Fruit fly (Drosophila melanogaster) whole organism, embryonic: ENCODE measurements around the gene CG3165.

Experiments used
- Abd-B ChIP-seq: fragments of 200-800 bp; sonication (Bioruptor generic); optimal IDR thresholded peaks from 2 replicates; lab custom pipeline; 2018; ENCODE audit warnings: missing biosample characterization, mild to moderate bottlenecking, missing genetic modification characterization, moderate library complexity
- BEAF-32 ChIP-seq: fragments of 200-800 bp; sonication (Bioruptor generic); optimal IDR thresholded peaks from 3 replicates; lab custom pipeline; 2017; ENCODE audit warnings: missing biosample characterization, missing genetic modification characterization, mild to moderate bottlenecking, moderate library complexity, missing genetic modification reagents
- BtbVII ChIP-seq: fragments of 200-800 bp; sonication (Bioruptor generic); optimal IDR thresholded peaks from 3 replicates; lab custom pipeline; 2017; ENCODE audit warnings: missing biosample characterization, mild to moderate bottlenecking, missing genetic modification characterization
- CG12155 ChIP-seq: fragments of 200-800 bp; sonication (Bioruptor generic); optimal IDR thresholded peaks from 3 replicates; lab custom pipeline; 2016; ENCODE audit warnings: missing biosample characterization, missing genetic modification characterization
- CG12299 ChIP-seq: fragments of 200-800 bp; sonication (Bioruptor generic); optimal IDR thresholded peaks from 2 replicates; lab custom pipeline; 2018; ENCODE audit warnings: missing biosample characterization, mild to moderate bottlenecking, missing genetic modification characterization
- CG12659 ChIP-seq: fragments of 200-800 bp; sonication (Bioruptor generic); optimal IDR thresholded peaks from 3 replicates; lab custom pipeline; 2017; ENCODE audit warnings: mild to moderate bottlenecking, missing biosample characterization, missing genetic modification reagents, missing genetic modification characterization
- CG14710 ChIP-seq: fragments of 200-800 bp; sonication (Bioruptor generic); optimal IDR thresholded peaks from 3 replicates; lab custom pipeline; 2019; ENCODE audit warnings: missing biosample characterization, mild to moderate bottlenecking, missing genetic modification characterization, moderate library complexity
- CG14860 ChIP-seq: fragments of 200-800 bp; sonication (Bioruptor generic); IDR thresholded peaks from 3 replicates; pipeline ENCODE4 v1.3.6; 2022; ENCODE audit warnings: missing biosample characterization, missing genetic modification characterization; ENCODE audit not compliant: partially characterized antibody
- CG15514 ChIP-seq: fragments of 200-800 bp; sonication (Bioruptor generic); optimal IDR thresholded peaks from 3 replicates; lab custom pipeline; 2017; ENCODE audit warnings: missing biosample characterization, missing genetic modification characterization, mild to moderate bottlenecking, moderate library complexity, missing genetic modification reagents
- CG17328 ChIP-seq: fragments of 200-800 bp; sonication (Bioruptor generic); IDR thresholded peaks from 2 replicates; pipeline ENCODE4 v1.3.6; 2022; ENCODE audit warnings: missing biosample characterization, missing genetic modification characterization
- CG17385 ChIP-seq: fragments of 200-800 bp; sonication (Bioruptor generic); optimal IDR thresholded peaks from 3 replicates; lab custom pipeline; 2018; ENCODE audit warnings: missing biosample characterization, mild to moderate bottlenecking, missing genetic modification characterization
- CG2875 ChIP-seq: fragments of 200-800 bp; sonication (Bioruptor generic); optimal IDR thresholded peaks from 2 replicates; lab custom pipeline; 2017; ENCODE audit warnings: missing biosample characterization, mild to moderate bottlenecking, missing genetic modification characterization, missing genetic modification reagents
- CG32772 ChIP-seq: fragments of 200-800 bp; sonication (Bioruptor generic); IDR thresholded peaks from 2 replicates; pipeline ENCODE4 v1.3.6; 2022; ENCODE audit warnings: missing biosample characterization, missing genetic modification characterization
- CG6765 ChIP-seq: fragments of 200-800 bp; sonication (Bioruptor generic); optimal IDR thresholded peaks from 3 replicates; lab custom pipeline; 2017; ENCODE audit warnings: missing biosample characterization, mild to moderate bottlenecking, missing genetic modification characterization
- CG9609 ChIP-seq: fragments of 200-800 bp; sonication (Bioruptor generic); optimal IDR thresholded peaks from 3 replicates; lab custom pipeline; 2016; ENCODE audit warnings: missing biosample characterization, missing genetic modification characterization
- D19B ChIP-seq: fragments of 200-800 bp; sonication (Bioruptor generic); optimal IDR thresholded peaks from 2 replicates; lab custom pipeline; 2017; ENCODE audit warnings: missing biosample characterization, mild to moderate bottlenecking, missing genetic modification characterization
- Dbx ChIP-seq: fragments of 200-800 bp; sonication (Bioruptor generic); IDR thresholded peaks from 3 replicates; pipeline ENCODE4 v1.3.6; 2022; ENCODE audit warnings: missing biosample characterization, missing genetic modification characterization
- H15 ChIP-seq: fragments of 200-800 bp; sonication (Bioruptor generic); IDR thresholded peaks from 3 replicates; pipeline ENCODE4 v1.3.6; 2022; ENCODE audit warnings: missing biosample characterization, missing genetic modification characterization
- MESR4 ChIP-seq: fragments of 200-800 bp; sonication (Bioruptor generic); optimal IDR thresholded peaks from 2 replicates; lab custom pipeline; 2018; ENCODE audit warnings: missing biosample characterization, mild to moderate bottlenecking, missing genetic modification characterization, moderate library complexity
- Mes4 ChIP-seq: fragments of 200-800 bp; sonication (Bioruptor generic); optimal IDR thresholded peaks from 2 replicates; lab custom pipeline; 2016; ENCODE audit warnings: missing biosample characterization, missing genetic modification characterization
- Oaz ChIP-seq: fragments of 200-800 bp; sonication (Bioruptor generic); IDR thresholded peaks from 2 replicates; pipeline ENCODE4 v1.3.6; 2022; ENCODE audit warnings: missing biosample characterization, missing genetic modification characterization
- Opbp ChIP-seq: fragments of 200-800 bp; sonication (Bioruptor generic); IDR thresholded peaks from 3 replicates; pipeline ENCODE4 v1.3.6; 2022; ENCODE audit warnings: missing biosample characterization, missing genetic modification characterization; ENCODE audit not compliant: partially characterized antibody
- Tbp ChIP-seq: fragments of >200 bp; optimal IDR thresholded peaks from 2 replicates; lab custom pipeline; 2018; ENCODE audit warnings: missing biosample characterization, missing genetic modification characterization
- Usf ChIP-seq: fragments of 200-800 bp; sonication (Bioruptor generic); optimal IDR thresholded peaks from 2 replicates; lab custom pipeline; 2017; ENCODE audit warnings: missing genotype, missing biosample characterization, missing genetic modification characterization
- aop ChIP-seq: fragments of 200-800 bp; sonication (Bioruptor generic); IDR thresholded peaks from 2 replicates; pipeline ENCODE4 v1.3.6; 2022; ENCODE audit warnings: missing biosample characterization, missing genetic modification characterization
- ato ChIP-seq: fragments of 200-800 bp; sonication (Bioruptor generic); IDR thresholded peaks from 2 replicates; pipeline ENCODE4 v1.3.6; 2022; ENCODE audit warnings: missing biosample characterization, missing genetic modification characterization; ENCODE audit not compliant: partially characterized antibody
- bowl ChIP-seq: fragments of 200-800 bp; sonication (Bioruptor generic); IDR thresholded peaks from 2 replicates; pipeline ENCODE4 v1.3.6; 2022; ENCODE audit warnings: missing biosample characterization, missing genetic modification characterization
- bsh ChIP-seq, 2 experiments: fragments of 200-800 bp; sonication (Bioruptor generic); optimal IDR thresholded peaks; 2 replicates each; lab custom pipeline; 2017 to 2018; ENCODE audit warnings: mild to moderate bottlenecking in 2 of 2, missing biosample characterization in 2 of 2, missing genetic modification characterization in 2 of 2, moderate library complexity in 1 of 2
- chinmo ChIP-seq: fragments of 200-800 bp; sonication (Bioruptor generic); IDR thresholded peaks from 4 replicates; pipeline ENCODE4 v1.3.6; 2022; ENCODE audit warnings: missing biosample characterization, missing genetic modification characterization; ENCODE audit not compliant: partially characterized antibody
- en ChIP-seq: fragments of 200-800 bp; sonication (Bioruptor generic); optimal IDR thresholded peaks from 2 replicates; lab custom pipeline; 2016; ENCODE audit warnings: missing biosample characterization, missing genetic modification characterization
- gce ChIP-seq: fragments of 200-800 bp; sonication (Bioruptor generic); IDR thresholded peaks from 3 replicates; pipeline ENCODE4 v1.3.6; 2022; ENCODE audit warnings: missing biosample characterization, missing genetic modification characterization
- gfzf ChIP-seq: fragments of 200-800 bp; sonication (Bioruptor generic); optimal IDR thresholded peaks from 2 replicates; lab custom pipeline; 2016; ENCODE audit warnings: missing biosample characterization, mild to moderate bottlenecking, missing genetic modification characterization, moderate library complexity
- gro ChIP-seq: fragments of 200-800 bp; sonication (Bioruptor generic); optimal IDR thresholded peaks from 2 replicates; lab custom pipeline; 2016; ENCODE audit warnings: missing biosample characterization, missing genetic modification characterization
- gt ChIP-seq: fragments of 200-800 bp; sonication (Bioruptor generic); IDR thresholded peaks from 2 replicates; pipeline ENCODE4 v1.3.6; 2022; ENCODE audit warnings: missing biosample characterization, missing genetic modification characterization
- inv ChIP-seq: fragments of 200-800 bp; sonication (Bioruptor generic); IDR thresholded peaks from 2 replicates; pipeline ENCODE4 v1.3.6; 2022; ENCODE audit warnings: missing biosample characterization, missing genetic modification characterization; ENCODE audit not compliant: partially characterized antibody
- ken ChIP-seq: fragments of 200-800 bp; sonication (Bioruptor generic); IDR thresholded peaks from 3 replicates; pipeline ENCODE4 v1.3.6; 2022; ENCODE audit warnings: missing biosample characterization, missing genetic modification characterization
- knrl ChIP-seq: fragments of 200-800 bp; sonication (Bioruptor generic); IDR thresholded peaks from 3 replicates; pipeline ENCODE4 v1.3.6; 2022; ENCODE audit warnings: missing biosample characterization, missing genetic modification characterization; ENCODE audit not compliant: partially characterized antibody
- lilli ChIP-seq: fragments of 200-800 bp; sonication (Bioruptor generic); optimal IDR thresholded peaks from 3 replicates; lab custom pipeline; 2016; ENCODE audit warnings: missing biosample characterization, missing genetic modification characterization
- prd ChIP-seq, 3 experiments: fragments of >200 bp in 2 of 3; fragments of 200-800 bp in 1 of 3; sonication (Bioruptor generic) in 1 of 3; optimal IDR thresholded peaks in 2 of 3; IDR thresholded peaks in 1 of 3; 2 replicates in 2 of 3; 3 replicates in 1 of 3; pipeline versions ENCODE4 v1.3.6 to Lab custom; 2017 to 2022; ENCODE audit warnings: missing biosample characterization in 1 of 3, missing genetic modification characterization in 1 of 3
- sens ChIP-seq: fragments of 200-800 bp; sonication (Bioruptor generic); peaks from one replicate; lab custom pipeline; 2016; ENCODE audit warnings: missing biosample characterization, missing genetic modification characterization
- sim ChIP-seq: fragments of 200-800 bp; sonication (Bioruptor generic); IDR thresholded peaks from 2 replicates; pipeline ENCODE4 v1.3.6; 2022; ENCODE audit warnings: missing biosample characterization, missing genetic modification characterization
- slou ChIP-seq: fragments of 200-800 bp; sonication (Bioruptor generic); optimal IDR thresholded peaks from 3 replicates; lab custom pipeline; 2016; ENCODE audit warnings: missing biosample characterization, missing genetic modification characterization
- slp2 ChIP-seq: fragments of 200-800 bp; sonication (Bioruptor generic); optimal IDR thresholded peaks from 2 replicates; lab custom pipeline; 2016; ENCODE audit warnings: missing biosample characterization, missing genetic modification characterization
- sqz ChIP-seq: fragments of 200-800 bp; sonication (Bioruptor generic); optimal IDR thresholded peaks from 3 replicates; lab custom pipeline; 2018; ENCODE audit warnings: missing biosample characterization, mild to moderate bottlenecking, missing genetic modification characterization
- stwl ChIP-seq: fragments of 200-800 bp; sonication (Bioruptor generic); optimal IDR thresholded peaks from 3 replicates; lab custom pipeline; 2018; ENCODE audit warnings: missing biosample characterization, mild to moderate bottlenecking, missing genetic modification characterization, moderate library complexity
- unc-4 ChIP-seq: fragments of 200-800 bp; sonication (Bioruptor generic); IDR thresholded peaks from 2 replicates; pipeline ENCODE4 v1.3.6; 2022; ENCODE audit warnings: missing biosample characterization, missing genetic modification characterization; ENCODE audit not compliant: partially characterized antibody
- vvl ChIP-seq: fragments of 200-800 bp; sonication (Bioruptor generic); IDR thresholded peaks from 2 replicates; pipeline ENCODE4 v1.3.6; 2022; ENCODE audit warnings: missing biosample characterization, missing genetic modification characterization
- wek ChIP-seq: fragments of 200-800 bp; sonication (Bioruptor generic); optimal IDR thresholded peaks from 3 replicates; lab custom pipeline; 2018; ENCODE audit warnings: missing biosample characterization, mild to moderate bottlenecking, missing genetic modification characterization, moderate library complexity
- yki ChIP-seq: fragments of >200 bp; optimal IDR thresholded peaks from 3 replicates; lab custom pipeline; 2018
- zen2 ChIP-seq: fragments of 200-800 bp; sonication (Bioruptor generic); IDR thresholded peaks from 3 replicates; pipeline ENCODE4 v1.3.6; 2022; ENCODE audit warnings: missing biosample characterization, missing genetic modification characterization; ENCODE audit not compliant: partially characterized antibody

CG3165 gene

DNA sequence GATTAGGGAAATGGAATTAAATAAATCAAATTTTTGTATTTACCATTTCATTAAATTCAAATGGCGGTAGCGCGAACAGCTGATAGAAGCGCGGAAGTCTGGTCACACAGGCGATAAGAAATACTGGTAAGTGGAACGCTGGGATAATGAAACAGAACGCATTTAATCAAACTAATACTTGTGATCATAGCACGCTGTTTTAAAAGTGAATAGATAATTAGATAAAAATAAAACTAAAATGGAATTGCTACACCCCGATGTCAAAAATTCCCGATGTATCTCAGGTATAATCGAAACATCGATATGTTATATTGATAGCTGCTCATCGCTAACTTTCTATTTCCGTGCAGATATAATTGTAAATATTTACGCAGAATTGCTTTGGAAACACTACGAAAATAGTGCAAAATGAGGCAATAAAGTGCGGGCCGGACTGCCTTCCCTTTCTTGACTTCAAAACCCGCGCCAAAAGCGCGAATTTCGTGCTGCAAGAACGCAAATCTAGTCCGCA is 15.8 kb downstream of the CG3165 start, which contains the start of the genes okr and CG3558 (continued):
- TF ChIP-seq CG17328: no peak
- TF ChIP-seq CG14710: peak; percentile 59
- peak; percentile 70; the same call in 1 of the 3 replicates for TF ChIP-seq zen2 (GFP tag; lab: Robert Waterston, UW)
- no peak for TF ChIP-seq bsh (GFP tag; optimal IDR thresholded peaks at IDR 0.05; lab: Kevin White, UChicago)
- TF ChIP-seq yki (lab: Kevin White, UChicago): no peak
- no peak for TF ChIP-seq D19B
- no peak for TF ChIP-seq gt (GFP tag; lab: Robert Waterston, UW)
- TF ChIP-seq Tbp (GFP tag; lab: Kevin White, UChicago): no peak
- peak; percentile 57 for TF ChIP-seq gfzf (GFP tag; lab: Kevin White, UChicago)
- TF ChIP-seq Usf (GFP tag; lab: Kevin White, UChicago): no peak
- TF ChIP-seq BEAF-32 (GFP tag; lab: Kevin White, UChicago): peak; percentile 87
- no peak for TF ChIP-seq CG32772 (GFP tag; lab: Robert Waterston, UW)
- no peak for TF ChIP-seq CG15514 (GFP tag; lab: Kevin White, UChicago)
- peak; percentile 72 for TF ChIP-seq inv (GFP tag; lab: Robert Waterston, UW)
- 0 out of 2 replicates have a peak, but pooled peaks have one; percentile 9 for TF ChIP-seq vvl (GFP tag; lab: Robert Waterston, UW)
- peak; percentile 81 for TF ChIP-seq CG14860 (GFP tag; lab: Robert Waterston, UW)
- peak; percentile 21 for TF ChIP-seq lilli (GFP tag; lab: Kevin White, UChicago)
- peak; percentile 91 for TF ChIP-seq unc-4 (GFP tag; lab: Robert Waterston, UW)
- no peak for TF ChIP-seq CG6765 (GFP tag; lab: Kevin White, UChicago)
- TF ChIP-seq Dbx: no peak
- TF ChIP-seq CG12299: no peak
- no peak for TF ChIP-seq sqz (GFP tag; lab: Kevin White, UChicago)
- TF ChIP-seq slp2 (GFP tag; lab: Kevin White, UChicago): no peak
- TF ChIP-seq prd (optimal IDR thresholded peaks at IDR 0.05; lab: Kevin White, UChicago): no peak
- no peak for TF ChIP-seq prd (GFP tag; IDR thresholded peaks at IDR 0.05; lab: Robert Waterston, UW)
- peak; percentile 83 for TF ChIP-seq knrl (GFP tag; lab: Robert Waterston, UW)
- no peak for TF ChIP-seq gce (GFP tag; lab: Robert Waterston, UW)
- TF ChIP-seq chinmo (GFP tag; lab: Robert Waterston, UW): no peak
- no peak for TF ChIP-seq aop (GFP tag; lab: Robert Waterston, UW)
- TF ChIP-seq sim (GFP tag; lab: Robert Waterston, UW): no peak
- no peak for TF ChIP-seq bowl (GFP tag; lab: Robert Waterston, UW)
- no peak for TF ChIP-seq Abd-B
- TF ChIP-seq slou: no peak
- no peak for TF ChIP-seq wek
- TF ChIP-seq CG2875 (GFP tag; lab: Kevin White, UChicago): no peak
- peak; percentile 18 for TF ChIP-seq CG12659 (GFP tag; lab: Kevin White, UChicago)
- TF ChIP-seq gro (GFP tag; lab: Kevin White, UChicago): no peak
- TF ChIP-seq stwl (tag; lab: Kevin White, UChicago): peak; percentile 74
- no peak for TF ChIP-seq CG12155 (GFP tag; lab: Kevin White, UChicago)
- TF ChIP-seq Oaz (GFP tag; lab: Robert Waterston, UW): no peak
- no peak for TF ChIP-seq CG9609
- no peak for TF ChIP-seq CG17385 (GFP tag; lab: Kevin White, UChicago)
- peak; percentile 69; the same call in 2 of the 3 replicates for TF ChIP-seq Opbp (GFP tag; lab: Robert Waterston, UW)
- peak; percentile 25; the same call in 1 of the 2 replicates for TF ChIP-seq ato
- TF ChIP-seq sens (GFP tag; lab: Kevin White, UChicago): peak; percentile 85
- no peak for TF ChIP-seq Mes4 (GFP tag; lab: Kevin White, UChicago)
- TF ChIP-seq H15 (GFP tag; lab: Robert Waterston, UW): no peak
- TF ChIP-seq BtbVII (GFP tag; lab: Kevin White, UChicago): no peak
- peak; percentile 72 for TF ChIP-seq MESR4 (GFP tag; lab: Kevin White, UChicago)
- no peak for TF ChIP-seq en (GFP tag; lab: Kevin White, UChicago)
- no peak for TF ChIP-seq ken (GFP tag; lab: Robert Waterston, UW)
